Worm (Caenorhabditis elegans) whole organism, L4 larva: ENCODE data around the gene C05D9.7.

Source experiments
- T26A8.4 ChIP-seq: fragments of 200-800 bp; sonication (Bioruptor generic); IDR thresholded peaks from 2 replicates; pipeline ENCODE4 v1.3.6; 2022; ENCODE audit warnings: missing genetic modification characterization, missing compliant biosample characterization
- egl-27 ChIP-seq: sonication (generic microtip); optimal IDR thresholded peaks from 3 replicates; lab custom pipeline; 2017; ENCODE audit warnings: missing biosample characterization, missing genetic modification reagents, missing genetic modification characterization
- lsy-2 ChIP-seq, 2 experiments: fragments of 150-350 bp in 1 of 2; sonication (generic microtip) in 1 of 2; optimal IDR thresholded peaks; 2 replicates each; lab custom pipeline; 2014 to 2017; ENCODE audit warnings: missing biosample characterization in 2 of 2, missing genetic modification characterization in 2 of 2

DNA sequence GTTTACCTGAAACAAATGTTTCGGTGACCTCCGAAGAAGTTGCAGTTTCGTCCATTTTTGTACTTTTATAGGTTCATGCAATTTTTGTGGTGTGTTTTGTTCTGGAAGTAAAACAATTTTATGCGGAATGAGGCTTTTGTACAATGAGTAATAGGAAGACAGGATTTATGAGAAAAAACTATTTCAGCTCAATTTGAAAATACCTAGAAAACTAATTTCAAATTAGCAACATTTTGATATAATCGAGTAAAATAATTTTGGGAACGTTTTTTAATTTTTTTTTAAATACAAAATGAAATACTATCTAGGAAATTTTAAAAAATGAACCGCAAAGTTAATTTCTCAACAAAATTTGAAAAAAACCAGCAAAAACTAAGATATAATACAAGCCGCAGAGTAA is 31.2 kb downstream of the C05D9.7 start, which contains the start of gene rei-2:
- TF ChIP-seq lsy-2 (tag; optimal IDR thresholded peaks at IDR 0.05; lab: Kevin White, UChicago) (no peak), egl-27 (no peak), T26A8.4 (GFP tag; lab: Robert Waterston, UW) (no peak)
